Worm (Caenorhabditis elegans): ENCODE measurements around the gene nspe-1.

Gene nspe-1

ce11 chrII:12617586-12617985, 3.1 kb downstream of the nspe-1 start, which contains the start of gene nspe-3:
Gene nspe-3 (plus strand): TSS chrII:12617886.
- TF ChIP-seq nhr-19 (GFP tag; conservative IDR thresholded peaks at IDR 0.05): no peak
- no peak for TF ChIP-seq ceh-90 (tag; optimal IDR thresholded peaks at IDR 0.05)
- TF ChIP-seq lir-3 (tag; optimal IDR thresholded peaks at IDR 0.05; ENCODE audit: poor library complexity): no peak
- no peak for TF ChIP-seq lin-39 (tag; optimal IDR thresholded peaks at IDR 0.05)
- no peak for TF ChIP-seq egl-27 (tag; optimal IDR thresholded peaks at IDR 0.05)
- no peak for TF ChIP-seq egl-13 (tag; optimal IDR thresholded peaks at IDR 0.05)
- TF ChIP-seq sup-37 (GFP tag; optimal IDR thresholded peaks at IDR 0.05): no peak
- no peak for TF ChIP-seq lin-35 (GFP tag; optimal IDR thresholded peaks at IDR 0.05)
- TF ChIP-seq C16A3.4 (tag; optimal IDR thresholded peaks at IDR 0.05): no peak
- no peak for TF ChIP-seq ces-1 (GFP tag; optimal IDR thresholded peaks at IDR 0.05)
- no peak for TF ChIP-seq jun-1 (tag; optimal IDR thresholded peaks at IDR 0.05)
- no peak for TF ChIP-seq C34B4.2 (tag; optimal IDR thresholded peaks at IDR 0.05)
- no peak for TF ChIP-seq swsn-7 (tag; optimal IDR thresholded peaks at IDR 0.05)
- no peak for TF ChIP-seq blmp-1 (tag; optimal IDR thresholded peaks at IDR 0.05)
- TF ChIP-seq Y116A8C.19 (tag; optimal IDR thresholded peaks at IDR 0.05; ENCODE audit: borderline replicate concordance): no peak
- TF ChIP-seq mep-1 (tag; optimal IDR thresholded peaks at IDR 0.05): no peak
- TF ChIP-seq nhr-12 (tag; optimal IDR thresholded peaks at IDR 0.05): no peak
- no peak for TF ChIP-seq aha-1 (tag; optimal IDR thresholded peaks at IDR 0.05)

- TF ChIP-seq ceh-63 (GFP tag; optimal IDR thresholded peaks at IDR 0.05): no peak
- TF ChIP-seq nhr-85 (tag): peak; percentile 47
Measured at ce11 chrII:12616081-12616480, 4.6 kb downstream of the nspe-1 start, which contains the start of gene nspe-6. Gene nspe-6 (minus strand): TSS chrII:12616181.

- TF ChIP-seq snu-23 (GFP tag; optimal IDR thresholded peaks at IDR 0.05) (peak; percentile 32), sptf-1 (tag; optimal IDR thresholded peaks at IDR 0.05) (no peak), nhr-47 (tag; optimal IDR thresholded peaks at IDR 0.05) (peak; percentile 32), lin-14 (GFP tag; optimal IDR thresholded peaks at IDR 0.05) (peak; percentile 36), nhr-85 (tag) (peak; percentile 78), nhr-90 (tag; optimal IDR thresholded peaks at IDR 0.05; ENCODE audit: poor library complexity) (peak; percentile 31), dsc-1 (tag; optimal IDR thresholded peaks at IDR 0.05) (no peak), C34B4.2 (tag; optimal IDR thresholded peaks at IDR 0.05) (no peak), isw-1 (GFP tag; IDR thresholded peaks at IDR 0.05) (no peak), zip-4 (GFP tag; optimal IDR thresholded peaks at IDR 0.05) (no peak), F16B12.6 (tag; optimal IDR thresholded peaks at IDR 0.05) (no peak), blmp-1 (tag; optimal IDR thresholded peaks at IDR 0.05) (peak; percentile 50), elt-3 (tag; optimal IDR thresholded peaks at IDR 0.05) (peak in 5 of 6 experiments; percentile 2 to 88 (median 44)), nhr-20 (tag; optimal IDR thresholded peaks at IDR 0.05) (peak; percentile 80), nhr-28 (tag; optimal IDR thresholded peaks at IDR 0.05) (no peak), nhr-237 (tag; optimal IDR thresholded peaks at IDR 0.05) (no peak), lin-35 (GFP tag; optimal IDR thresholded peaks at IDR 0.05) (peak in 1 of 2 experiments; percentile 36), nhr-19 (GFP tag; conservative IDR thresholded peaks at IDR 0.05) (0 out of 2 replicates have a peak, but pooled peaks have one; percentile 23), tbx-2 (tag; optimal IDR thresholded peaks at IDR 0.05) (peak; percentile 21), unc-98 (GFP tag; IDR thresholded peaks at IDR 0.05) (no peak), mdl-1 (tag; optimal IDR thresholded peaks at IDR 0.05) (peak in 1 of 2 experiments; percentile 42), efl-1 (optimal IDR thresholded peaks at IDR 0.05) (no peak), efl-1 (GFP tag; optimal IDR thresholded peaks at IDR 0.05 in 1 of 2) (peak in 1 of 2 experiments; percentile 33)
Measured at ce11 chrII:12615413-12615812, 5.3 kb downstream of the nspe-1 start.

ce11 chrII:12612218-12612617, 8.4 kb downstream of the nspe-1 start, which contains the start of gene nspe-4:
Gene nspe-4 (plus strand): TSS chrII:12612518.
- TF ChIP-seq unc-30 (tag; optimal IDR thresholded peaks at IDR 0.05): no peak
- TF ChIP-seq aly-2 (tag; optimal IDR thresholded peaks at IDR 0.05): no peak
- TF ChIP-seq tlp-1 (tag; optimal IDR thresholded peaks at IDR 0.05): no peak

Measured in whole organism, L1 larva.